Fruit fly (Drosophila melanogaster) Kc167 (cell line): ENCODE measurements around the gene CG13907.

ENCODE experiments used
- Myc ChIP-seq: fragments of >200 bp; optimal IDR thresholded peaks from 2 replicates; lab custom pipeline; 2017; ENCODE audit warnings: missing external identifiers
- Sin3A ChIP-seq: fragments of >200 bp; optimal IDR thresholded peaks from 2 replicates; lab custom pipeline; 2018; ENCODE audit warnings: missing external identifiers
- h ChIP-seq: fragments of >200 bp; optimal IDR thresholded peaks from 3 replicates; lab custom pipeline; 2018; ENCODE audit warnings: missing external identifiers
- insv ChIP-seq: fragments of >200 bp; optimal IDR thresholded peaks from 3 replicates; lab custom pipeline; 2018; ENCODE audit warnings: missing external identifiers
- psq ChIP-seq: fragments of >200 bp; optimal IDR thresholded peaks from 2 replicates; lab custom pipeline; 2017; ENCODE audit warnings: missing external identifiers

dm6 chr3L:880851-881250 is 962 bp downstream of the CG13907 start:
- TF ChIP-seq Sin3A (lab: Kevin White, UChicago) = no peak
- no peak for TF ChIP-seq insv (lab: Kevin White, UChicago)
- TF ChIP-seq psq (lab: Kevin White, UChicago) = no peak
- no peak for TF ChIP-seq Myc (lab: Kevin White, UChicago)
- TF ChIP-seq h = no peak
